Worm (Caenorhabditis elegans): ENCODE measurements around the gene ttr-13.

DNA sequence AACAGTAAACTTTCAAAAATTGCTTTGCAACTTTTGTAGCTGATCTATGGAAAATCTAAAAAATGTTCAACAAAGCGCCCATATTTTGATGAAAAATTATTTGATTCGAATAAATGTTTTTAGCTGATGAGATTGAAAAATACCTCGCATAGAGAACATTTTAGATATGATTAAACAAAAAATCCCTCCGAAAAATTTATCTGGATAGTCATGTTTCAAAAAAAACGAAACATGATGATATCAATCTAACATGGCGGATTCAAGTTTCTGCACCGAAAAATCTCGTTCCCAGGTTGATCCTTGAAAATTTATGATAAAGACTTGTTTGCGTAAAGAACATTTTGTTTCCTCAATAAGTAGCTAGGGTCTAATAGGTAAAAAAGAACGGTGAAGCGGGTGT is 28.1 kb downstream of the ttr-13 start, which contains the start of gene ttr-12:
- TF ChIP-seq lin-39 (tag; optimal IDR thresholded peaks at IDR 0.05): no peak
- no peak for TF ChIP-seq mab-5 (tag; optimal IDR thresholded peaks at IDR 0.05)
- TF ChIP-seq egl-27 (tag; optimal IDR thresholded peaks at IDR 0.05): no peak
- TF ChIP-seq nhr-6 (tag; optimal IDR thresholded peaks at IDR 0.05): no peak
- TF ChIP-seq ztf-11 (tag; optimal IDR thresholded peaks at IDR 0.05): no peak
- no peak for TF ChIP-seq R02D3.7 (tag; optimal IDR thresholded peaks at IDR 0.05)
